Fruit fly (Drosophila melanogaster): ENCODE results near the gene hng3.

The hng3 gene

DNA sequence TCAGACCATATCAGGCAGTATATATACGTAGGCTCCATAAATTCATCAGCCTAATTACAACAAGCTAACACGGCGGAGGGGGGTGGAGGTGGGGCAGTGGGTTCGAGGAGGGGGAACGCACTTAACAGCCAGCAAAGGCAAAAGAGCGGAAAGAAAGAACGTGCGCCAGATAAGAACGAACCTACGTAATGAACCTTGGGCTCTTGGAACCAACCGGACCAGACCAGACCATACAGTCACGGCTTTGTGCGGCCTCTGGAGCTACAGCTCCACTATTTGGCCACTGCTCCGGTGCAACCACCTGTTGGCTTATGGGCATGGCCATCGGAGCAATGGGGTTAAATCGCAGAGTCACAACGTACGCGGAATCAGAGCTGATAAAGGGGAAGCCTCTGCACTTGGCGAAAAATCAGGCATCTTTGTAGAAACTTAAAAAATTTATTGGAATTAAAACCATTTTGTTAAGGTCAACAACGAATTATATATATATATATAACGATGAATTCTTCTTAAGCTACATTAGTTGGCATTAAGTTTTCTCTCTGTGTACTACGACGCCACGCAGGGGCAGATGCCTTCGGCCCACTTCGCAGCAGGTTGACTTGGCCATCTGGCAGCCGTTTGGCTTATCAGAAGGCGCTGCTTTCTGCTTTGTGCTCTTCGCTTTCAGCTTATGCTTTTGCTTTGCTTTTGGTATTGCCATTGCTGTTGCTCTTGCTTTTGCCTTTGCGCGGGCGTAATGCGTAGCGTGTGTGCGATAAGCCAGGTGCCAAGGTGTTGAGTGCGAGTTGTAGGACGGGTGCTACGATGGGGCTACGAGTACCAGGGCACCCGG is 25.8 kb upstream of the hng3 start (continued):
- TF ChIP-seq CG16813 (GFP tag; IDR thresholded peaks at IDR 0.05; ENCODE audit: partially characterized antibody) (no peak), CG1792 (GFP tag; optimal IDR thresholded peaks at IDR 0.05) (peak; percentile 17), fd102C (GFP tag; optimal IDR thresholded peaks at IDR 0.05) (peak; percentile 17), Hr39 (optimal IDR thresholded peaks at IDR 0.05) (no peak), hkb (optimal IDR thresholded peaks at IDR 0.05) (no peak), hkb (GFP tag; IDR thresholded peaks at IDR 0.05) (peak; percentile 98), CG6272 (GFP tag; IDR thresholded peaks at IDR 0.05) (peak; percentile 93), CG7987 (GFP tag; optimal IDR thresholded peaks at IDR 0.05) (peak; percentile 22), CG4328 (GFP tag; optimal IDR thresholded peaks at IDR 0.05) (peak; percentile 76), klu (GFP tag; IDR thresholded peaks at IDR 0.05) (peak; percentile 91), CG13296 (GFP tag; optimal IDR thresholded peaks at IDR 0.05) (peak; percentile 88), CG6854 (GFP tag; optimal IDR thresholded peaks at IDR 0.05) (peak; percentile 71), B-H2 (GFP tag; optimal IDR thresholded peaks at IDR 0.05) (peak; percentile 88), CG31441 (GFP tag; IDR thresholded peaks at IDR 0.05) (peak; percentile 91), shn (GFP tag; optimal IDR thresholded peaks at IDR 0.05) (peak; percentile 3), CG1233 (GFP tag; optimal IDR thresholded peaks at IDR 0.05) (peak; percentile 78), Dbx (GFP tag; IDR thresholded peaks at IDR 0.05) (peak; percentile 98), hbn (GFP tag; IDR thresholded peaks at IDR 0.05; ENCODE audit: partially characterized antibody) (no peak), sug (tag; optimal IDR thresholded peaks at IDR 0.05) (peak; percentile 89), CG7357 (GFP tag; IDR thresholded peaks at IDR 0.05) (peak; percentile 88), CG4282 (GFP tag; optimal IDR thresholded peaks at IDR 0.05) (no peak), Tbp (GFP tag; optimal IDR thresholded peaks at IDR 0.05) (no peak), Dip3 (GFP tag; optimal IDR thresholded peaks at IDR 0.05) (peak; percentile 81), lbe (GFP tag; optimal IDR thresholded peaks at IDR 0.05) (peak; percentile 73), Elba2 (GFP tag; optimal IDR thresholded peaks at IDR 0.05) (no peak), hb (GFP tag; IDR thresholded peaks at IDR 0.05; ENCODE audit: partially characterized antibody) (no peak), mirr (GFP tag; optimal IDR thresholded peaks at IDR 0.05) (peak; percentile 99), CG14014 (GFP tag; IDR thresholded peaks at IDR 0.05) (peak; percentile 97), Asciz (GFP tag; optimal IDR thresholded peaks at IDR 0.05) (peak; percentile 81), dmrt99B (tag; optimal IDR thresholded peaks at IDR 0.05) (peak; percentile 93), CG15269 (tag; optimal IDR thresholded peaks at IDR 0.05) (peak; percentile 96), bbx (GFP tag; IDR thresholded peaks at IDR 0.05; ENCODE audit: partially characterized antibody) (no peak), cwo (GFP tag; optimal IDR thresholded peaks at IDR 0.05) (peak; percentile 97), Sox102F (GFP tag; optimal IDR thresholded peaks at IDR 0.05) (peak; percentile 95), psq (GFP tag; optimal IDR thresholded peaks at IDR 0.05) (peak; percentile 74), dimm (GFP tag; IDR thresholded peaks at IDR 0.05) (peak; percentile 90), CG42726 (GFP tag; IDR thresholded peaks at IDR 0.05; ENCODE audit: partially characterized antibody) (no peak), CG5245 (GFP tag; optimal IDR thresholded peaks at IDR 0.05) (peak; percentile 74), caup (GFP tag; optimal IDR thresholded peaks at IDR 0.05; ENCODE audit: severe bottlenecking) (peak; percentile 90), phol (tag; optimal IDR thresholded peaks at IDR 0.05) (peak; percentile 83), kay (GFP tag; optimal IDR thresholded peaks at IDR 0.05) (peak; percentile 68), Stat92E (GFP tag; optimal IDR thresholded peaks at IDR 0.05) (peak in 1 of 3 experiments; percentile 61), CG3847 (GFP tag; IDR thresholded peaks at IDR 0.05) (peak; percentile 97), HmgZ (tag; optimal IDR thresholded peaks at IDR 0.05) (peak; percentile 89), slp2 (GFP tag; optimal IDR thresholded peaks at IDR 0.05) (peak; percentile 65), CG10267 (tag; optimal IDR thresholded peaks at IDR 0.05) (peak; percentile 80), CG11560 (tag; IDR thresholded peaks at IDR 0.05) (peak; percentile 88), CG31388 (GFP tag; optimal IDR thresholded peaks at IDR 0.05) (peak; percentile 72), gro (GFP tag; optimal IDR thresholded peaks at IDR 0.05) (no peak)

Data from whole organism, embryonic.